Worm (Caenorhabditis elegans) whole organism, early embryonic: ENCODE results near the gene F20E11.17.

Experiments
- aly-1 ChIP-seq: sonication (generic microtip); optimal IDR thresholded peaks from 2 replicates; lab custom pipeline; 2016; ENCODE audit warnings: missing genetic modification characterization, missing compliant biosample characterization
- ama-1 ChIP-seq: fragments of 150-350 bp; optimal IDR thresholded peaks from 2 replicates; lab custom pipeline; 2014
- ceh-36 ChIP-seq: sonication (generic microtip); optimal IDR thresholded peaks from 2 replicates; lab custom pipeline; 2016; ENCODE audit warnings: missing genetic modification characterization, inconsistent platforms, missing compliant biosample characterization
- flt-1 ChIP-seq: fragments of 200-800 bp; sonication (Bioruptor generic); IDR thresholded peaks from 2 replicates; pipeline ENCODE4 v1.3.6; 2022; ENCODE audit warnings: missing genetic modification characterization, missing compliant biosample characterization
- hmg-4 ChIP-seq: fragments of 200-800 bp; sonication (Bioruptor generic); optimal IDR thresholded peaks from 2 replicates; lab custom pipeline; 2018; ENCODE audit warnings: mild to moderate bottlenecking, missing genetic modification characterization, missing compliant biosample characterization
- scrt-1 ChIP-seq: fragments of 200-800 bp; sonication (Bioruptor generic); IDR thresholded peaks from 2 replicates; pipeline ENCODE4 v1.3.6; 2022; ENCODE audit warnings: missing genetic modification characterization, missing compliant biosample characterization
- tbx-11 ChIP-seq: fragments of 200-800 bp; sonication (Bioruptor generic); IDR thresholded peaks from 2 replicates; pipeline ENCODE4 v1.3.6; 2022; ENCODE audit warnings: missing genetic modification characterization, missing compliant biosample characterization
- tbx-37 ChIP-seq: fragments of 200-800 bp; sonication (Bioruptor generic); conservative IDR thresholded peaks from 2 replicates; pipeline ENCODE4 v1.3.6; 2022; ENCODE audit warnings: missing genetic modification reagents, missing genetic modification characterization, missing compliant biosample characterization

- TF ChIP-seq ama-1 (lab: Kevin White, UChicago) (no peak), aly-1 (no peak), tbx-37 (GFP tag; lab: Robert Waterston, UW) (no peak), flt-1 (no peak), ceh-36 (tag; lab: Kevin White, UChicago) (no peak), scrt-1 (GFP tag; lab: Robert Waterston, UW) (no peak), tbx-11 (GFP tag; lab: Robert Waterston, UW) (no peak), hmg-4 (GFP tag; lab: Kevin White, UChicago) (no peak)
These were observed 2.3 kb downstream of the F20E11.17 start, which contains the start of gene srw-72 for ce11 chrV:17466751-17467150.
